Fruit fly (Drosophila melanogaster) whole organism, embryonic: ENCODE measurements around the gene CG33172.

Source experiments
- BEAF-32 ChIP-seq: fragments of 200-800 bp; sonication (Bioruptor generic); optimal IDR thresholded peaks from 3 replicates; lab custom pipeline; 2017; ENCODE audit warnings: missing biosample characterization, missing genetic modification characterization, mild to moderate bottlenecking, moderate library complexity, missing genetic modification reagents
- CG11456 ChIP-seq: fragments of 200-800 bp; sonication (Bioruptor generic); IDR thresholded peaks from 3 replicates; pipeline ENCODE4 v1.3.6; 2022; ENCODE audit warnings: missing biosample characterization, missing genetic modification characterization
- CG12071 ChIP-seq: fragments of 200-800 bp; sonication (Bioruptor generic); optimal IDR thresholded peaks from 3 replicates; lab custom pipeline; 2018; ENCODE audit warnings: missing biosample characterization, mild to moderate bottlenecking, missing genetic modification characterization
- CG12659 ChIP-seq: fragments of 200-800 bp; sonication (Bioruptor generic); optimal IDR thresholded peaks from 3 replicates; lab custom pipeline; 2017; ENCODE audit warnings: mild to moderate bottlenecking, missing biosample characterization, missing genetic modification reagents, missing genetic modification characterization
- CG13894 ChIP-seq: fragments of 200-800 bp; sonication (Bioruptor generic); optimal IDR thresholded peaks from 3 replicates; lab custom pipeline; 2018; ENCODE audit warnings: missing biosample characterization, mild to moderate bottlenecking, missing genetic modification characterization, moderate library complexity
- CG14050 ChIP-seq: fragments of 200-800 bp; sonication (Bioruptor generic); IDR thresholded peaks from 3 replicates; pipeline ENCODE4 v1.3.6; 2022; ENCODE audit warnings: missing biosample characterization, missing genetic modification characterization
- CG17385 ChIP-seq: fragments of 200-800 bp; sonication (Bioruptor generic); optimal IDR thresholded peaks from 3 replicates; lab custom pipeline; 2018; ENCODE audit warnings: missing biosample characterization, mild to moderate bottlenecking, missing genetic modification characterization
- CG18764 ChIP-seq: fragments of 200-800 bp; sonication (Bioruptor generic); optimal IDR thresholded peaks from 3 replicates; lab custom pipeline; 2016; ENCODE audit warnings: missing biosample characterization, missing genetic modification characterization
- CG32532 ChIP-seq: fragments of 200-800 bp; sonication (Bioruptor generic); IDR thresholded peaks from 2 replicates; pipeline ENCODE4 v1.3.6; 2022; ENCODE audit warnings: missing biosample characterization, missing genetic modification characterization
- CG34224 ChIP-seq: fragments of 200-800 bp; sonication (Bioruptor generic); IDR thresholded peaks from 3 replicates; pipeline ENCODE4 v1.3.6; 2022; ENCODE audit warnings: missing biosample characterization, missing genetic modification characterization; ENCODE audit not compliant: partially characterized antibody
- CG34422 ChIP-seq: fragments of 200-800 bp; sonication (Bioruptor generic); IDR thresholded peaks from 3 replicates; pipeline ENCODE4 v1.3.6; 2022; ENCODE audit warnings: missing biosample characterization, missing genetic modification characterization
- CG3847 ChIP-seq: fragments of 200-800 bp; sonication (Bioruptor generic); IDR thresholded peaks from 2 replicates; pipeline ENCODE4 v1.3.6; 2022; ENCODE audit warnings: missing biosample characterization, missing genetic modification characterization
- CG6689 ChIP-seq: fragments of 200-800 bp; sonication (Bioruptor generic); IDR thresholded peaks from 2 replicates; pipeline ENCODE4 v1.3.6; 2022; ENCODE audit warnings: missing biosample characterization, missing genetic modification characterization
- CG6813 ChIP-seq: fragments of 200-800 bp; sonication (Bioruptor generic); optimal IDR thresholded peaks from 2 replicates; lab custom pipeline; 2017; ENCODE audit warnings: missing biosample characterization, missing genetic modification characterization, mild to moderate bottlenecking, moderate library complexity, missing genetic modification reagents
- CG8478 ChIP-seq: fragments of >200 bp; optimal IDR thresholded peaks from 2 replicates; lab custom pipeline; 2018
- CG8765 ChIP-seq: fragments of 200-800 bp; sonication (Bioruptor generic); IDR thresholded peaks from 2 replicates; pipeline ENCODE4 v1.3.6; 2022; ENCODE audit warnings: missing biosample characterization, missing genetic modification characterization
- CG8924 ChIP-seq: fragments of 200-800 bp; optimal IDR thresholded peaks from 3 replicates; lab custom pipeline; 2019; ENCODE audit warnings: missing biosample characterization, mild to moderate bottlenecking, missing genetic modification characterization, moderate library complexity
- CG9215 ChIP-seq: fragments of 200-800 bp; sonication (Bioruptor generic); IDR thresholded peaks from 2 replicates; pipeline ENCODE4 v1.3.6; 2022; ENCODE audit warnings: missing biosample characterization, missing genetic modification characterization
- CoRest ChIP-seq: fragments of 200-800 bp; sonication (Bioruptor generic); optimal IDR thresholded peaks from 3 replicates; lab custom pipeline; 2018; ENCODE audit warnings: missing biosample characterization, mild to moderate bottlenecking, missing genetic modification characterization, moderate library complexity
- Hmx ChIP-seq: fragments of 200-800 bp; sonication (Bioruptor generic); optimal IDR thresholded peaks from 2 replicates; lab custom pipeline; 2016; ENCODE audit warnings: missing biosample characterization, missing genetic modification characterization
- MBD-R2 ChIP-seq: fragments of 200-800 bp; sonication (Bioruptor generic); IDR thresholded peaks from 2 replicates; pipeline ENCODE4 v1.3.6; 2022; ENCODE audit warnings: missing biosample characterization, missing genetic modification characterization
- Myb ChIP-seq: fragments of 200-800 bp; sonication (Bioruptor generic); optimal IDR thresholded peaks from 2 replicates; lab custom pipeline; 2016; ENCODE audit warnings: missing biosample characterization, missing genetic modification characterization
- Nf-YB ChIP-seq: fragments of 200-800 bp; sonication (Bioruptor generic); optimal IDR thresholded peaks from 3 replicates; lab custom pipeline; 2019; ENCODE audit warnings: missing biosample characterization, mild to moderate bottlenecking, missing genetic modification characterization, moderate library complexity
- Oaz ChIP-seq: fragments of 200-800 bp; sonication (Bioruptor generic); IDR thresholded peaks from 2 replicates; pipeline ENCODE4 v1.3.6; 2022; ENCODE audit warnings: missing biosample characterization, missing genetic modification characterization
- Opbp ChIP-seq: fragments of 200-800 bp; sonication (Bioruptor generic); IDR thresholded peaks from 3 replicates; pipeline ENCODE4 v1.3.6; 2022; ENCODE audit warnings: missing biosample characterization, missing genetic modification characterization; ENCODE audit not compliant: partially characterized antibody
- Scr ChIP-seq: fragments of 200-800 bp; sonication (Bioruptor generic); IDR thresholded peaks from 2 replicates; pipeline ENCODE4 v1.3.6; 2022; ENCODE audit warnings: missing biosample characterization, missing genetic modification characterization; ENCODE audit not compliant: partially characterized antibody
- TFAM ChIP-seq: fragments of 200-800 bp; sonication (Bioruptor generic); optimal IDR thresholded peaks from 2 replicates; lab custom pipeline; 2017; ENCODE audit warnings: missing biosample characterization, missing genetic modification characterization, inconsistent platforms
- Trl ChIP-seq, 3 experiments: fragments of >200 bp in 2 of 3; fragments of 200-800 bp in 1 of 3; sonication (Bioruptor generic) in 1 of 3; optimal IDR thresholded peaks; 2 replicates in 1 of 3; 3 replicates in 2 of 3; lab custom pipeline; 2016 to 2017; ENCODE audit warnings: missing biosample characterization in 1 of 3, missing genetic modification characterization in 1 of 3
- amos ChIP-seq: fragments of 200-800 bp; sonication (Bioruptor generic); IDR thresholded peaks from 2 replicates; pipeline ENCODE4 v1.3.6; 2022; ENCODE audit warnings: missing biosample characterization, missing genetic modification characterization; ENCODE audit not compliant: partially characterized antibody
- bcd ChIP-seq: fragments of 200-800 bp; sonication (Bioruptor generic); optimal IDR thresholded peaks from 2 replicates; lab custom pipeline; 2017; ENCODE audit warnings: missing biosample characterization, mild to moderate bottlenecking, missing genetic modification characterization
- dmrt11E ChIP-seq: fragments of 200-800 bp; sonication (Bioruptor generic); optimal IDR thresholded peaks from 3 replicates; lab custom pipeline; 2018; ENCODE audit warnings: missing biosample characterization, mild to moderate bottlenecking, missing genetic modification characterization, moderate library complexity
- ewg ChIP-seq: fragments of 200-800 bp; sonication (Bioruptor generic); optimal IDR thresholded peaks from 3 replicates; lab custom pipeline; 2017; ENCODE audit warnings: mild to moderate bottlenecking, missing biosample characterization, missing genetic modification reagents, missing genetic modification characterization
- exex ChIP-seq: fragments of 200-800 bp; sonication (Bioruptor generic); optimal IDR thresholded peaks from 4 replicates; lab custom pipeline; 2018; ENCODE audit warnings: missing biosample characterization, mild to moderate bottlenecking, missing genetic modification characterization, moderate library complexity
- fd102C ChIP-seq: fragments of 200-800 bp; sonication (Bioruptor generic); optimal IDR thresholded peaks from 2 replicates; lab custom pipeline; 2018; ENCODE audit warnings: missing biosample characterization, mild to moderate bottlenecking, missing genetic modification characterization, moderate library complexity
- gcm2 ChIP-seq: fragments of 200-800 bp; sonication (Bioruptor generic); optimal IDR thresholded peaks from 2 replicates; lab custom pipeline; 2016; ENCODE audit warnings: missing biosample characterization, missing genetic modification characterization
- gfzf ChIP-seq: fragments of 200-800 bp; sonication (Bioruptor generic); optimal IDR thresholded peaks from 2 replicates; lab custom pipeline; 2016; ENCODE audit warnings: missing biosample characterization, mild to moderate bottlenecking, missing genetic modification characterization, moderate library complexity
- gsb ChIP-seq: fragments of 200-800 bp; sonication (Bioruptor generic); IDR thresholded peaks from 2 replicates; pipeline ENCODE4 v1.3.6; 2022; ENCODE audit warnings: missing biosample characterization, missing genetic modification characterization
- lilli ChIP-seq: fragments of 200-800 bp; sonication (Bioruptor generic); optimal IDR thresholded peaks from 3 replicates; lab custom pipeline; 2016; ENCODE audit warnings: missing biosample characterization, missing genetic modification characterization
- p53 ChIP-seq: fragments of 200-800 bp; sonication (Bioruptor generic); optimal IDR thresholded peaks from 2 replicates; lab custom pipeline; 2016; ENCODE audit warnings: missing biosample characterization, missing genetic modification characterization
- phol ChIP-seq: fragments of 200-800 bp; sonication (Bioruptor generic); optimal IDR thresholded peaks from 3 replicates; lab custom pipeline; 2018; ENCODE audit warnings: missing biosample characterization, mild to moderate bottlenecking, missing genetic modification characterization, moderate library complexity
- row ChIP-seq: fragments of 200-800 bp; sonication (Bioruptor generic); IDR thresholded peaks from 3 replicates; pipeline ENCODE4 v1.3.6; 2022; ENCODE audit warnings: missing biosample characterization, missing genetic modification characterization
- scrt ChIP-seq: fragments of 200-800 bp; sonication (Bioruptor generic); optimal IDR thresholded peaks from 2 replicates; lab custom pipeline; 2018; ENCODE audit warnings: missing biosample characterization, mild to moderate bottlenecking, missing genetic modification characterization, moderate library complexity
- slbo ChIP-seq: fragments of 200-800 bp; sonication (Bioruptor generic); IDR thresholded peaks from 2 replicates; pipeline ENCODE4 v1.3.6; 2022; ENCODE audit warnings: missing biosample characterization, missing genetic modification characterization
- slp2 ChIP-seq: fragments of 200-800 bp; sonication (Bioruptor generic); optimal IDR thresholded peaks from 2 replicates; lab custom pipeline; 2016; ENCODE audit warnings: missing biosample characterization, missing genetic modification characterization
- stwl ChIP-seq: fragments of 200-800 bp; sonication (Bioruptor generic); optimal IDR thresholded peaks from 3 replicates; lab custom pipeline; 2018; ENCODE audit warnings: missing biosample characterization, mild to moderate bottlenecking, missing genetic modification characterization, moderate library complexity
- ttk ChIP-seq: fragments of 200-800 bp; sonication (Bioruptor generic); IDR thresholded peaks from 2 replicates; pipeline ENCODE4 v2.1.2; 2022; ENCODE audit warnings: missing biosample characterization, missing genetic modification characterization
- unc-4 ChIP-seq: fragments of 200-800 bp; sonication (Bioruptor generic); IDR thresholded peaks from 2 replicates; pipeline ENCODE4 v1.3.6; 2022; ENCODE audit warnings: missing biosample characterization, missing genetic modification characterization; ENCODE audit not compliant: partially characterized antibody
- yki ChIP-seq: fragments of >200 bp; optimal IDR thresholded peaks from 3 replicates; lab custom pipeline; 2018

Gene CG33172

DNA sequence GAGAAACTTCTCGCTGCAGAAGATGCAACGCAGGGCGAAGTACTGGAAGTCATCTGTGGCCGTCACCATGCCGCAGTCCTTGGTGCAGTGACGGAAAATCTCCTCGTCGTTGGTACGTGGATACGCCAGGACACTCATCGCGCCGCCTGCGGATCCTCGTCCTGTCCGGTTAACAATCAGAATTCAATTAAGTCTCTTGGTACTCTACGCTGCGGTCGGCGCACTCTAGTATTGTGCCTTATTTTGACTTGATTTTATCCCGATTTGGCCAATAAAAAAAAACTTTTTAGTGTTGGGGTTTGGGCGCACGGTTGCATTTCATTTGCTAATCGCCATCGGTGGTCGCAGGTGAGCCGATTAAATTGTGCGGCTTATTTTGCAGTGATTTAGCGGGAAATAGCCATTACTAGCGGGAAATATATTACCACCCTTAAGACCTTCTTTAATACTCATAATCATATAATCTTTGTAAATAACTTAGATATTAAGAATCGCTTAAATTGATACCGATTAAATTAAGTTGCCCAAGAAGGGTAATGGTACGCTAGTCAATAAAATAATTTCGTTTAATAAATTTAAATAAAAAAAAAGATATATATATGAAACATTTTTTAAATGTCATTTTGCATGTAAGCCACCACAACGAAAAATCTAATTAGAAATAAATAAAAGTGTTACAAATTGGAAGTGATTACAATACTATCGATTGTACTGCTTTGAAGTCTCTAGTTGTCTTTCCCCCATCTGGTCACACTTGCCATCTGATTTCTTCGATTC is 23.4 kb upstream of the CG33172 start, which contains the start of the genes CG8944 and CCT6 (continued):
- TF ChIP-seq Opbp (GFP tag; lab: Robert Waterston, UW) (peak; percentile 40; the same call in 1 of the 3 replicates), slbo (GFP tag; lab: Robert Waterston, UW) (peak; percentile 50), lilli (GFP tag; lab: Kevin White, UChicago) (peak; percentile 1), gcm2 (GFP tag; lab: Kevin White, UChicago) (no peak), row (GFP tag; lab: Robert Waterston, UW) (peak; percentile 77), gfzf (peak; percentile 45), bcd (GFP tag; lab: Kevin White, UChicago) (peak; percentile 5), CG3847 (GFP tag; lab: Robert Waterston, UW) (0 out of 2 replicates have a peak, but pooled peaks have one; percentile 4), CG13894 (tag; lab: Kevin White, UChicago) (no peak), scrt (GFP tag; lab: Kevin White, UChicago) (no peak), p53 (no peak), exex (no peak), CG34422 (GFP tag; lab: Robert Waterston, UW) (no peak), BEAF-32 (peak; percentile 65), Scr (GFP tag; lab: Robert Waterston, UW) (peak; percentile 57), CG12071 (GFP tag; lab: Kevin White, UChicago) (no peak), CG6689 (GFP tag; lab: Robert Waterston, UW) (0 out of 2 replicates have a peak, but pooled peaks have one; percentile 6), CG8478 (lab: Kevin White, UChicago) (no peak), gsb (GFP tag; lab: Robert Waterston, UW) (no peak), dmrt11E (tag; lab: Kevin White, UChicago) (no peak), Nf-YB (no peak), CG9215 (GFP tag; lab: Robert Waterston, UW) (0 out of 2 replicates have a peak, but pooled peaks have one; percentile 31), CG12659 (GFP tag; lab: Kevin White, UChicago) (peak; percentile 18), CG34224 (GFP tag; lab: Robert Waterston, UW) (0 out of 3 replicates have a peak, but pooled peaks have one; percentile 24), CG6813 (GFP tag; lab: Kevin White, UChicago) (no peak), yki (lab: Kevin White, UChicago) (no peak), CoRest (tag; lab: Kevin White, UChicago) (peak; percentile 45), CG14050 (GFP tag; lab: Robert Waterston, UW) (no peak), Trl (optimal IDR thresholded peaks at IDR 0.05; lab: Kevin White, UChicago) (no peak), Trl (GFP tag; optimal IDR thresholded peaks at IDR 0.05; lab: Kevin White, UChicago) (no peak), Myb (GFP tag; lab: Kevin White, UChicago) (no peak), CG17385 (GFP tag; lab: Kevin White, UChicago) (no peak), CG32532 (GFP tag; lab: Robert Waterston, UW) (0 out of 2 replicates have a peak, but pooled peaks have one; percentile 38), CG8765 (GFP tag; lab: Robert Waterston, UW) (no peak), CG18764 (GFP tag; lab: Kevin White, UChicago) (no peak), Oaz (no peak), unc-4 (GFP tag; lab: Robert Waterston, UW) (peak; percentile 18; the same call in 1 of the 2 replicates), CG8924 (no peak), CG11456 (GFP tag; lab: Robert Waterston, UW) (peak; percentile 41; the same call in 1 of the 3 replicates), ttk (GFP tag; lab: Robert Waterston, UW) (no peak), ewg (GFP tag; lab: Kevin White, UChicago) (no peak), TFAM (GFP tag; lab: Kevin White, UChicago) (no peak), fd102C (GFP tag; lab: Kevin White, UChicago) (no peak), phol (peak; percentile 36), MBD-R2 (peak; percentile 52), amos (GFP tag; lab: Robert Waterston, UW) (peak; percentile 49), slp2 (GFP tag; lab: Kevin White, UChicago) (no peak), Hmx (GFP tag; lab: Kevin White, UChicago) (no peak), stwl (no peak)
